Worm (Caenorhabditis elegans) whole organism, mixed stage, embryonic: ENCODE results near the gene smc-5.

Experiments
- ceh-39 ChIP-seq: fragments of 150-350 bp; optimal IDR thresholded peaks from 2 replicates; lab custom pipeline; 2014; ENCODE audit warnings: missing biosample characterization, missing genetic modification characterization
- elt-3 ChIP-seq: fragments of 150-350 bp; optimal IDR thresholded peaks from 2 replicates; lab custom pipeline; 2014; ENCODE audit warnings: missing biosample characterization, missing genetic modification characterization
- lin-13 ChIP-seq: fragments of 150-350 bp; optimal IDR thresholded peaks from 2 replicates; lab custom pipeline; 2014; ENCODE audit warnings: missing biosample characterization, missing genetic modification characterization
- lsy-2 ChIP-seq: fragments of 150-350 bp; optimal IDR thresholded peaks from 2 replicates; lab custom pipeline; 2014; ENCODE audit warnings: missing biosample characterization, missing genetic modification characterization
- snpc-4 ChIP-seq: fragments of 150-350 bp; optimal IDR thresholded peaks from 2 replicates; lab custom pipeline; 2014; ENCODE audit warnings: missing biosample characterization, missing genetic modification characterization
- sptf-1 ChIP-seq: sonication (generic microtip); optimal IDR thresholded peaks from 2 replicates; lab custom pipeline; 2017; ENCODE audit warnings: mild to moderate bottlenecking, missing genetic modification characterization, moderate library complexity, missing compliant biosample characterization

DNA sequence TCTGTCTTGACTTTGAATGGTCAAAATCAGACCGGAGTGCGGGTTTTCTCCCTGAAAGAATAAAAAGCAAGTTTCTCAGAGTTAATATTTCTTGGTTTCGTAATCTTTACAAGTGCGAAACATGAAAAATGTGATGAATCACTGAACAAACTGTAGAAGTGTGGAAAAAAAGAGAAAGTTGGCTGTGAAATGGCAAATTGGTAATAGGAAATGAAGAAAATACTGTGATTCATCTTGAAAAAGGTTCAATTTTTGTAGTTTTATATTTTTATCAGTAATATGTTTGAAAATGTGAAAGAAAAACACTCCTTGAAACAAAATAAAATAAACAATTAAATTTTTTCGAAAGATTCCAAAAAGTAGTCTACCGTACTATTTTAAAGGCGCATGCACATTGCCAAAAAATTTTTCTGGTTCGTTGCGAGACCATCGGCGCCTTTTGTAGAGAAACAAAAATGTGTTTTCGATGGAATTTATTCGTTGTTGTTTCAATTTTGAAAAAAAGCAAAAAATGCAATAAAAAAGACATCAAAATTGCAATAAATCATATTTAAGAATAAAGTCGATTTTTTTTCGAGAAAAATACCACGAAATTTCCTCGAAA, 29.8 kb downstream of the smc-5 start, which contains the start of gene pld-1:
- no peak for TF ChIP-seq snpc-4
- TF ChIP-seq sptf-1 (tag; lab: Kevin White, UChicago) = no peak
- TF ChIP-seq ceh-39 (tag; lab: Kevin White, UChicago) = no peak
- TF ChIP-seq lin-13 (tag; lab: Kevin White, UChicago) = no peak
- no peak for TF ChIP-seq lsy-2 (tag; lab: Kevin White, UChicago)
- TF ChIP-seq elt-3 = no peak
